Fruit fly (Drosophila melanogaster): ENCODE results near the gene CG7730.

- no peak for TF ChIP-seq CG32121 (GFP tag; IDR thresholded peaks at IDR 0.05)
- no peak for TF ChIP-seq CG12605 (GFP tag; IDR thresholded peaks at IDR 0.05)
- TF ChIP-seq rn (GFP tag; IDR thresholded peaks at IDR 0.05), result no peak
- no peak for TF ChIP-seq CG14655 (GFP tag; optimal IDR thresholded peaks at IDR 0.05)
- no peak for TF ChIP-seq CG9948 (tag; optimal IDR thresholded peaks at IDR 0.05)
- TF ChIP-seq Ets98B (GFP tag; IDR thresholded peaks at IDR 0.05), result no peak
- no peak for TF ChIP-seq CG15710 (tag; optimal IDR thresholded peaks at IDR 0.05)
Observed at dm6 chr3L:17055467-17055877, 28.2 kb downstream of the CG7730 start, which contains the start of gene CG7724.
